Fruit fly (Drosophila melanogaster) whole organism, wandering third instar larva: ENCODE data around the gene Pka-C1.

ENCODE experiments used
- CG32264 ChIP-seq: fragments of 200-800 bp; sonication (Bioruptor generic); optimal IDR thresholded peaks from 2 replicates; lab custom pipeline; 2016; ENCODE audit warnings: missing biosample characterization, missing genetic modification characterization
- CrebA ChIP-seq: fragments of 200-800 bp; sonication (Bioruptor generic); optimal IDR thresholded peaks from 2 replicates; lab custom pipeline; 2016; ENCODE audit warnings: missing biosample characterization, mild to moderate bottlenecking, missing genetic modification characterization, borderline replicate concordance
- Dfd ChIP-seq: fragments of >200 bp; optimal IDR thresholded peaks from 2 replicates; lab custom pipeline; 2017; ENCODE audit warnings: missing biosample characterization, missing genetic modification characterization
- Dif ChIP-seq: fragments of 200-275, 200-300 bp; sonication (Bioruptor generic); optimal IDR thresholded peaks from 2 replicates; lab custom pipeline; 2018; ENCODE audit warnings: missing biosample characterization, missing genetic modification characterization; ENCODE audit not compliant: partially characterized antibody
- Hnf4 ChIP-seq: fragments of 200-800 bp; sonication (Bioruptor generic); optimal IDR thresholded peaks from 2 replicates; lab custom pipeline; 2016; ENCODE audit warnings: missing biosample characterization, mild to moderate bottlenecking, missing genetic modification characterization
- Hr78 ChIP-seq: fragments of >200 bp; optimal IDR thresholded peaks from 2 replicates; lab custom pipeline; 2017; ENCODE audit warnings: missing biosample characterization, missing genetic modification characterization
- Hr83 ChIP-seq: fragments of 200-300 bp; sonication (Bioruptor generic); optimal IDR thresholded peaks from 2 replicates; lab custom pipeline; 2016; ENCODE audit warnings: missing biosample characterization, mild to moderate bottlenecking, missing genetic modification characterization, moderate library complexity; ENCODE audit not compliant: poor library complexity, severe bottlenecking
- Mio ChIP-seq: sonication (Bioruptor generic); optimal IDR thresholded peaks from 2 replicates; lab custom pipeline; 2016; ENCODE audit warnings: missing biosample characterization, missing genetic modification characterization
- Myc ChIP-seq: fragments of >200 bp; optimal IDR thresholded peaks from 2 replicates; lab custom pipeline; 2017
- N ChIP-seq: fragments of >200 bp; optimal IDR thresholded peaks from 2 replicates; lab custom pipeline; 2018; ENCODE audit warnings: missing biosample characterization, missing external identifiers, missing genetic modification characterization
- Rel ChIP-seq, 2 experiments: fragments of 200-800 bp; sonication (Bioruptor generic) in 1 of 2; optimal IDR thresholded peaks; 2 replicates in 1 of 2; 3 replicates in 1 of 2; lab custom pipeline; 2016 to 2019; ENCODE audit warnings: mild to moderate bottlenecking in 2 of 2, missing biosample characterization in 2 of 2, missing genetic modification characterization in 2 of 2, moderate library complexity in 1 of 2
- Sp1 ChIP-seq: fragments of 200-800 bp; sonication (Bioruptor generic); optimal IDR thresholded peaks from 3 replicates; lab custom pipeline; 2019; ENCODE audit warnings: missing biosample characterization, mild to moderate bottlenecking, missing genetic modification characterization, moderate library complexity
- br ChIP-seq: fragments of 200-800 bp; sonication (Bioruptor generic); optimal IDR thresholded peaks from 2 replicates; lab custom pipeline; 2016; ENCODE audit warnings: missing biosample characterization, missing genetic modification characterization
- brk ChIP-seq: fragments of 200-800 bp; sonication (Bioruptor generic); optimal IDR thresholded peaks from 2 replicates; lab custom pipeline; 2016; ENCODE audit warnings: missing biosample characterization, mild to moderate bottlenecking, missing genetic modification characterization
- dl ChIP-seq, 2 experiments: fragments of 175-275, 200-275 bp in 1 of 2; fragments of 200-275 bp in 1 of 2; sonication (Bioruptor generic); optimal IDR thresholded peaks; lab custom pipeline; 2018; ENCODE audit warnings: mild to moderate bottlenecking in 2 of 2, missing biosample characterization in 2 of 2, missing genetic modification characterization in 2 of 2, moderate library complexity in 2 of 2; ENCODE audit not compliant: partially characterized antibody in 2 of 2, insufficient read depth in 1 of 2
- dmrt93B ChIP-seq: fragments of 200-800 bp; sonication (Bioruptor generic); optimal IDR thresholded peaks from 2 replicates; lab custom pipeline; 2018; ENCODE audit warnings: missing biosample characterization, mild to moderate bottlenecking, missing genetic modification characterization
- dsf ChIP-seq: sonication (Bioruptor generic); optimal IDR thresholded peaks from 2 replicates; lab custom pipeline; 2016; ENCODE audit warnings: missing biosample characterization, missing genetic modification characterization, borderline replicate concordance
- ey ChIP-seq: fragments of 200-800 bp; sonication (Bioruptor generic); optimal IDR thresholded peaks from 2 replicates; lab custom pipeline; 2016; ENCODE audit warnings: missing biosample characterization, missing genetic modification characterization
- foxo ChIP-seq, 2 experiments: fragments of 200-800 bp; sonication (Bioruptor generic); optimal IDR thresholded peaks; 2 replicates in 1 of 2; 3 replicates in 1 of 2; lab custom pipeline; 2016 to 2017; ENCODE audit warnings: missing biosample characterization in 2 of 2, missing genetic modification characterization in 2 of 2
- fru ChIP-seq: fragments of 200-800 bp; sonication (Bioruptor generic); optimal IDR thresholded peaks from 3 replicates; lab custom pipeline; 2016; ENCODE audit warnings: missing biosample characterization, mild to moderate bottlenecking, missing genetic modification characterization
- h ChIP-seq: fragments of 200-800 bp; sonication (Bioruptor generic); optimal IDR thresholded peaks from 3 replicates; lab custom pipeline; 2016; ENCODE audit warnings: missing biosample characterization, mild to moderate bottlenecking, missing genetic modification characterization
- jim ChIP-seq: fragments of 175-275, 200-325 bp; sonication (Bioruptor generic); optimal IDR thresholded peaks from 2 replicates; lab custom pipeline; 2016; ENCODE audit warnings: missing biosample characterization, mild to moderate bottlenecking, missing genetic modification characterization
- lola ChIP-seq: fragments of >200 bp; optimal IDR thresholded peaks from 2 replicates; lab custom pipeline; 2017; ENCODE audit warnings: missing biosample characterization, missing genetic modification characterization
- pan ChIP-seq: fragments of >200 bp; optimal IDR thresholded peaks from 2 replicates; lab custom pipeline; 2017
- psq ChIP-seq: fragments of 200-800 bp; sonication (Bioruptor generic); optimal IDR thresholded peaks from 3 replicates; lab custom pipeline; 2017; ENCODE audit warnings: missing biosample characterization, mild to moderate bottlenecking, missing genetic modification characterization, moderate library complexity
- sage ChIP-seq: fragments of 200-800 bp; sonication (Bioruptor generic); optimal IDR thresholded peaks from 2 replicates; lab custom pipeline; 2016; ENCODE audit warnings: missing biosample characterization, mild to moderate bottlenecking, missing genetic modification characterization
- tai ChIP-seq: sonication (Bioruptor generic); optimal IDR thresholded peaks from 2 replicates; lab custom pipeline; 2016; ENCODE audit warnings: missing biosample characterization, missing genetic modification characterization
- usp ChIP-seq: fragments of >200 bp; optimal IDR thresholded peaks from 2 replicates; lab custom pipeline; 2017; ENCODE audit warnings: missing biosample characterization, missing genetic modification characterization
- woc ChIP-seq: sonication (Bioruptor generic); optimal IDR thresholded peaks from 2 replicates; lab custom pipeline; 2016; ENCODE audit warnings: missing biosample characterization, mild to moderate bottlenecking, missing genetic modification characterization

The Pka-C1 gene

dm6 chr2L:9707103-9707502 is 8.0 kb upstream of the Pka-C1 start:
- no peak for TF ChIP-seq Hnf4 (GFP tag; lab: Kevin White, UChicago)
- no peak for TF ChIP-seq psq (GFP tag; lab: Kevin White, UChicago)
- no peak for TF ChIP-seq usp (GFP tag; lab: Kevin White, UChicago)
- no peak for TF ChIP-seq dmrt93B
- no peak for TF ChIP-seq h (GFP tag; lab: Kevin White, UChicago)
- no peak for TF ChIP-seq lola (GFP tag; lab: Kevin White, UChicago)
- no peak for TF ChIP-seq Mio (GFP tag; lab: Kevin White, UChicago)
- TF ChIP-seq N (GFP tag; lab: Kevin White, UChicago) = no peak
- TF ChIP-seq Dfd (GFP tag; lab: Kevin White, UChicago) = no peak
- no peak for TF ChIP-seq Sp1 (GFP tag; lab: Kevin White, UChicago)
- TF ChIP-seq CG32264 (GFP tag; lab: Kevin White, UChicago) = no peak
- TF ChIP-seq jim = no peak
- no peak for TF ChIP-seq brk
- TF ChIP-seq, all 38 proteins: peak for 0

DNA sequence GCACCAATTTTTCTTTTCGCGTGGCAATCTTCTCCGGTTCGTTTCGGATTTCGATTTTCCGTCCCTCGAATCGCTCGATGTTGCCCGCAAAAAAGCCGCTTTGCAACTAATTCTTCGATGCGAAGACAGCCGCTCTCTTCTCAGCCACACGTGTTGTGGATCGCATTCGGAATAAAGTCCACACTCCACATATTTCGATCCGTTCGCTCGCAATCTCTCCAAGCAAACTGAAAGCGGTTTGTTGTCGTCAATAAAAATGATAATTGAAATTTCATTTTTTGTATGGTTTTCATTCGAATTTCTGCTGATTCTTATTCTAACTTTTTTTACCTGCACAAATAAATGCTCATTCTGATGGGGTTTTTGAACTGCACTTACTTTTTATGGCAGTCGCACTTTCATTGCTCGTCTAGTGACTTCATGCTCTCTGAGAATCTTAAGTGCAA is 6.8 kb upstream of the Pka-C1 start, which contains the start of gene CG31710:
CG31710 (minus strand) TSS at position 83 of the 446 bp plus-strand sequence.
- TF ChIP-seq woc (GFP tag; lab: Kevin White, UChicago) (no peak), Hr83 (GFP tag; lab: Kevin White, UChicago) (peak; percentile 62), Sp1 (GFP tag; lab: Kevin White, UChicago) (peak; percentile 10), h (GFP tag; lab: Kevin White, UChicago) (peak; percentile 1), Mio (GFP tag; lab: Kevin White, UChicago) (no peak), Hnf4 (GFP tag; lab: Kevin White, UChicago) (no peak), psq (GFP tag; lab: Kevin White, UChicago) (peak; percentile 10), foxo (GFP tag; optimal IDR thresholded peaks at IDR 0.05; lab: Kevin White, UChicago) (no peak), fru (GFP tag; lab: Kevin White, UChicago) (peak; percentile 28), Dif (GFP tag; lab: Kevin White, UChicago) (peak; percentile 46), dl (GFP tag; optimal IDR thresholded peaks at IDR 0.05; lab: Kevin White, UChicago; ENCODE audit: insufficient read depth in 1 of 2, partially characterized antibody in 2 of 2) (peak in 1 of 2 experiments; percentile 7), brk (peak; percentile 73), Rel (GFP tag; optimal IDR thresholded peaks at IDR 0.05; lab: Kevin White, UChicago) (no peak), Rel (tag; optimal IDR thresholded peaks at IDR 0.05; lab: Kevin White, UChicago) (peak; percentile 7), Hr78 (GFP tag; lab: Kevin White, UChicago) (no peak), ey (GFP tag; lab: Kevin White, UChicago) (no peak), tai (GFP tag; lab: Kevin White, UChicago) (no peak), br (GFP tag; lab: Kevin White, UChicago) (no peak)

DNA sequence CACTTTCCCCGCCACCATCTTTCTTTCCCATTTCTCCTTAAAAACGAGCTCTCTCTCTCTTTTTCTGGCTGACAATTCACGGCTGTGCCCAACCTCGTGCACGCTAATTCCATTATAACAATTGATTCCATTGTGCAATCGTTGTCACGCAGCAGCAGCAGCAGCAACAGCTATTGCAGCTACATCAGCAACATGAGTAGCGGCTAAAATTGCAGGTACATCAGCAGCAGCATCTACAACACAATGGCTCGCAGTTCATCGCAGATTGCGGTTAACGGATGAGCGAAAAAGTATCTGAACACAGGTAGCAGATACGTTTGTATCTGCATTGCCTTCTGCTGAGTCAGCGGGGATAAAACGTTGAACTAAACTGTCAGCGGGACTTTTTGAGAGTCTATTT is 6.2 kb upstream of the Pka-C1 start:
- TF ChIP-seq sage (GFP tag; lab: Kevin White, UChicago) (no peak), Hnf4 (GFP tag; lab: Kevin White, UChicago) (no peak), Rel (GFP tag; optimal IDR thresholded peaks at IDR 0.05; lab: Kevin White, UChicago) (no peak), Rel (tag; optimal IDR thresholded peaks at IDR 0.05; lab: Kevin White, UChicago) (no peak), woc (GFP tag; lab: Kevin White, UChicago) (no peak), ey (GFP tag; lab: Kevin White, UChicago) (no peak), CrebA (GFP tag; lab: Kevin White, UChicago) (no peak), dsf (no peak), Myc (no peak), pan (lab: Kevin White, UChicago) (no peak), N (GFP tag; lab: Kevin White, UChicago) (no peak), Dif (GFP tag; lab: Kevin White, UChicago) (no peak), usp (GFP tag; lab: Kevin White, UChicago) (no peak), CG32264 (GFP tag; lab: Kevin White, UChicago) (no peak), dl (GFP tag; optimal IDR thresholded peaks at IDR 0.05; lab: Kevin White, UChicago; ENCODE audit: insufficient read depth in 1 of 2, partially characterized antibody in 2 of 2) (no peak), foxo (GFP tag; optimal IDR thresholded peaks at IDR 0.05; lab: Kevin White, UChicago) (no peak), brk (no peak), jim (no peak), lola (GFP tag; lab: Kevin White, UChicago) (no peak), Dfd (GFP tag; lab: Kevin White, UChicago) (no peak)

- TF ChIP-seq pan (lab: Kevin White, UChicago) (no peak), woc (GFP tag; lab: Kevin White, UChicago) (no peak), Mio (GFP tag; lab: Kevin White, UChicago) (no peak), h (GFP tag; lab: Kevin White, UChicago) (no peak), Myc (no peak)
- TF ChIP-seq, all 38 proteins: peak for 0
These were observed 5.2 kb upstream of the Pka-C1 start for dm6 chr2L:9704343-9704742.
